Worm (Caenorhabditis elegans) whole organism, L1 larva: ENCODE measurements around the gene Y39A1A.10.
A peak's percentile ranks its signal among the peaks of the same experiment; 100 is the strongest.

Source experiments
- alr-1 ChIP-seq: fragments of 200-800 bp; sonication (Bioruptor generic); optimal IDR thresholded peaks from 2 replicates; lab custom pipeline; 2018; ENCODE audit warnings: borderline replicate concordance, mild to moderate bottlenecking, missing genetic modification characterization, missing compliant biosample characterization
- ceh-8 ChIP-seq: fragments of 200-800 bp; sonication (Bioruptor generic); optimal IDR thresholded peaks from 2 replicates; lab custom pipeline; 2018; ENCODE audit warnings: mild to moderate bottlenecking, missing genetic modification characterization, moderate library complexity, missing compliant biosample characterization
- egl-27 ChIP-seq, 2 experiments: fragments of 150-350 bp in 1 of 2; sonication (generic microtip); optimal IDR thresholded peaks; 3 replicates each; lab custom pipeline; 2017 to 2018; ENCODE audit warnings: missing biosample characterization in 2 of 2, missing genetic modification characterization in 2 of 2, missing genetic modification reagents in 2 of 2
- ets-5 ChIP-seq: fragments of 200-800 bp; sonication (Bioruptor generic); IDR thresholded peaks from 2 replicates; pipeline ENCODE4 v1.3.6; 2022; ENCODE audit warnings: missing genetic modification characterization, missing compliant biosample characterization
- fkh-8 ChIP-seq: sonication (generic microtip); optimal IDR thresholded peaks from 2 replicates; lab custom pipeline; 2016; ENCODE audit warnings: mild to moderate bottlenecking, missing genetic modification characterization, missing compliant biosample characterization
- irx-1 ChIP-seq: sonication (generic microtip); optimal IDR thresholded peaks from 2 replicates; lab custom pipeline; 2016; ENCODE audit warnings: missing genetic modification characterization, missing compliant biosample characterization
- isw-1 ChIP-seq: fragments of 200-800 bp; sonication (Bioruptor generic); IDR thresholded peaks from 2 replicates; pipeline ENCODE4 v1.3.6; 2022; ENCODE audit warnings: missing genetic modification characterization, missing compliant biosample characterization
- nhr-12 ChIP-seq: sonication (generic microtip); optimal IDR thresholded peaks from 2 replicates; lab custom pipeline; 2017; ENCODE audit warnings: missing biosample characterization, missing genetic modification characterization
- rnt-1 ChIP-seq: sonication (generic microtip); optimal IDR thresholded peaks from 2 replicates; lab custom pipeline; 2016; ENCODE audit warnings: mild to moderate bottlenecking, missing genetic modification characterization, moderate library complexity, missing compliant biosample characterization
- sox-4 ChIP-seq: sonication (generic microtip); optimal IDR thresholded peaks from 2 replicates; lab custom pipeline; 2016; ENCODE audit warnings: missing genetic modification characterization, missing compliant biosample characterization
- tbx-2 ChIP-seq: sonication (generic microtip); optimal IDR thresholded peaks from 2 replicates; lab custom pipeline; 2016; ENCODE audit warnings: missing genetic modification characterization, missing compliant biosample characterization
- unc-30 ChIP-seq: sonication (generic microtip); optimal IDR thresholded peaks from 2 replicates; lab custom pipeline; 2017; ENCODE audit warnings: missing biosample characterization, missing genetic modification characterization
- unc-62 ChIP-seq: fragments of 150-350 bp; optimal IDR thresholded peaks from 2 replicates; lab custom pipeline; 2014; ENCODE audit warnings: missing biosample characterization, missing genetic modification reagents, missing genetic modification characterization
- zag-1 ChIP-seq: fragments of 150-350 bp; optimal IDR thresholded peaks from 2 replicates; lab custom pipeline; 2014; ENCODE audit warnings: missing biosample characterization, missing genetic modification characterization

DNA sequence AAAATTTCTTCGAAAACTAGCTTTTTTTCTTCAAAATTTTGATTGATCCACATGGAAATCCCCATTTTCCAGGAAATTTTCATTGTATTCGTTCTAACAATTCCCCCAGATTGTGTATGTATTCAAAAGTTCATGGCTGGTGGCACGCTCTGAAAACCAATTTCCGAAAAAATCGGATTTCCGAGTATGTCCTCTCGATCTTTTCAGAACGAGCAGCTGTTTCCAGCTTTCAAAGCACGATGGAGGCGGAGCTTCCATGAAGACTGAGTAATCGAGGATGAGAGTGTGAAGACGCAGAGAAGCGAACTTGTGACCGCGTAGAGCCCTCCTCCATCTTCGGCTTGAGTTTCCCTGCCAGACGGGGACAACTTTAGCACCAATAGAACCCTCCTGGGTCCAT is 28.2 kb upstream of the Y39A1A.10 start:
- TF ChIP-seq irx-1 (tag; lab: Kevin White, UChicago) (no peak), egl-27 (tag; optimal IDR thresholded peaks at IDR 0.05; lab: Kevin White, UChicago) (no peak), zag-1 (tag; lab: Kevin White, UChicago) (no peak), sox-4 (tag; lab: Kevin White, UChicago) (no peak), fkh-8 (tag; lab: Kevin White, UChicago) (peak; percentile 98), isw-1 (GFP tag; lab: Robert Waterston, UW) (no peak), rnt-1 (tag; lab: Kevin White, UChicago) (no peak), ceh-8 (no peak), ets-5 (no peak), unc-30 (tag; lab: Kevin White, UChicago) (no peak), tbx-2 (tag; lab: Kevin White, UChicago) (no peak), alr-1 (tag; lab: Kevin White, UChicago) (no peak), unc-62 (GFP tag; lab: Kevin White, UChicago) (no peak), nhr-12 (tag; lab: Kevin White, UChicago) (no peak)
